Worm (Caenorhabditis elegans) whole organism, late embryonic: Measurements from ENCODE around the gene col-111.

Source experiments
- ceh-6 ChIP-seq: fragments of 200-800 bp; sonication (Bioruptor generic); optimal IDR thresholded peaks from 2 replicates; lab custom pipeline; 2018; ENCODE audit warnings: mild to moderate bottlenecking, missing genetic modification characterization, missing compliant biosample characterization
- madf-2 ChIP-seq: sonication (generic microtip); optimal IDR thresholded peaks from 2 replicates; lab custom pipeline; 2017; ENCODE audit warnings: missing genetic modification characterization, missing compliant biosample characterization
- nhr-11 ChIP-seq: fragments of 150-350 bp; optimal IDR thresholded peaks from 2 replicates; lab custom pipeline; 2014; ENCODE audit warnings: missing biosample characterization, missing genetic modification characterization
- pat-9 ChIP-seq: fragments of 200-800 bp; sonication (Bioruptor generic); optimal IDR thresholded peaks from 2 replicates; lab custom pipeline; 2018; ENCODE audit warnings: mild to moderate bottlenecking, missing genetic modification characterization, moderate library complexity, missing compliant biosample characterization
- pha-2 ChIP-seq: sonication (generic microtip); optimal IDR thresholded peaks from 2 replicates; lab custom pipeline; 2017; ENCODE audit warnings: mild to moderate bottlenecking, missing genetic modification characterization, missing compliant biosample characterization
- sox-2 ChIP-seq: fragments of 200-800 bp; sonication (Bioruptor generic); IDR thresholded peaks from 2 replicates; pipeline ENCODE4 v1.3.6; 2022; ENCODE audit warnings: missing genetic modification reagents, missing genetic modification characterization, missing compliant biosample characterization
- unc-86 ChIP-seq: sonication (generic microtip); optimal IDR thresholded peaks from 2 replicates; lab custom pipeline; 2016; ENCODE audit warnings: missing genetic modification characterization, missing compliant biosample characterization

DNA sequence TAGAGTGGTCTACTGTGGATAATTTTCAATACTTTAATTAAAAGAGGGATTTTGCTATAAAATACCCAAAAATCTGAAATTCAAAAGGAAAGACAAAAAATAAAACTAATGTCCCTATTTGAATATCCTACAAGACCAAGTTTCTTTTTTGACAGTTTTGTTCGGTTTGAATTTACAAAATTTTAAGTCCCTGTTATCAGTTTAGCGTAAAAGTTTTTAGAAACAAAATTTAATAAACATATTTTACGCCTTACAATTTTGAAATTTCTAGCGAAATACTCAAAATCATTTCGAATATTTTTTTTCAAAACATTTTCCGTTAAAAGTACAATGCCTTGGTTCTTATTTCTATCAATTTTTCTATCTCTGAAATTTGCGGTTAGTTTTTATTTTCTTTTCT, 34.7 kb upstream of the col-111 start, which contains the start of gene spe-51:
- TF ChIP-seq unc-86 (tag; lab: Kevin White, UChicago) (no peak), sox-2 (GFP tag; lab: Robert Waterston, UW) (no peak), pha-2 (no peak), ceh-6 (GFP tag; lab: Kevin White, UChicago) (no peak), pat-9 (tag; lab: Kevin White, UChicago) (no peak), nhr-11 (tag; lab: Kevin White, UChicago) (no peak), madf-2 (tag; lab: Kevin White, UChicago) (no peak)
